Worm (Caenorhabditis elegans) whole organism, midembryonic: ENCODE data around the gene C36C9.12.

ENCODE experiments used
- T22C8.4 ChIP-seq: fragments of 200-800 bp; sonication (Bioruptor generic); IDR thresholded peaks from 2 replicates; pipeline ENCODE4 v1.3.6; 2022; ENCODE audit warnings: missing genetic modification characterization, missing compliant biosample characterization
- cog-1 ChIP-seq: sonication (generic microtip); optimal IDR thresholded peaks from 2 replicates; lab custom pipeline; 2016; ENCODE audit warnings: missing genetic modification characterization, missing compliant biosample characterization
- flt-1 ChIP-seq: fragments of 200-800 bp; sonication (Bioruptor generic); IDR thresholded peaks from 2 replicates; pipeline ENCODE4 v1.3.6; 2022; ENCODE audit warnings: missing genetic modification characterization, missing compliant biosample characterization
- klf-2 ChIP-seq: fragments of 200-800 bp; sonication (Bioruptor generic); conservative IDR thresholded peaks from 2 replicates; pipeline ENCODE4 v1.3.6; 2022; ENCODE audit warnings: missing genetic modification reagents, missing genetic modification characterization, missing compliant biosample characterization
- med-1 ChIP-seq: sonication (generic microtip); optimal IDR thresholded peaks from 2 replicates; lab custom pipeline; 2017; ENCODE audit warnings: missing genetic modification characterization, mild to moderate bottlenecking, missing compliant biosample characterization, antibody characterized with exemption, missing genetic modification reagents; ENCODE audit not compliant: insufficient read depth
- ref-1 ChIP-seq: fragments of 200-800 bp; sonication (Bioruptor generic); conservative IDR thresholded peaks from 2 replicates; pipeline ENCODE4 v1.3.6; 2022; ENCODE audit warnings: missing genetic modification reagents, missing genetic modification characterization, missing compliant biosample characterization
- tab-1 ChIP-seq: fragments of 200-800 bp; sonication (Bioruptor generic); IDR thresholded peaks from 2 replicates; pipeline ENCODE4 v1.3.6; 2022; ENCODE audit warnings: missing genetic modification characterization, missing compliant biosample characterization
- ztf-23 ChIP-seq: fragments of 200-800 bp; sonication (Bioruptor generic); IDR thresholded peaks from 2 replicates; pipeline ENCODE4 v1.3.6; 2022; ENCODE audit warnings: missing genetic modification reagents, missing genetic modification characterization, missing compliant biosample characterization
- ztf-29 ChIP-seq: fragments of 200-800 bp; sonication (Bioruptor generic); IDR thresholded peaks from 2 replicates; pipeline ENCODE4 v1.3.6; 2022; ENCODE audit warnings: missing genetic modification reagents, missing genetic modification characterization, missing compliant biosample characterization

Gene C36C9.12

DNA sequence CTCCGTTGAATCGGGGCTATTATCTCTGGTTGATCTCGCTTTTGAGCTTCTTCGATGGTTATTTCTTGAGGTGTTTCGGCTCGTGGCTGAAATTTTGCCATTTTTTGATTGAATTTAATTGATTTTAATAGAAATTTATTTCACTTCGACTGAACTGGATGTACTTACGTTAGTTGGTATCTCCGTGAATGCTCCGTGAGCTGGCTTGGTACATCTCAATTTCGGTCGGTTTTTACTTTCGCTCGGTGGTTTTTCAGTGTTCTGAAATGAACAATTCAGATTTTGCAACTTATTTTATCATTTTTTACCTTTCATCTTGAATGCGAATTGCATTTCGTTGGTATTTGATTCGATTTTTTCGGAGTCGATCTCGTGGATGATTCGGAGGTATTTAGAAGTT, 25.0 kb downstream of the C36C9.12 start, which contains the start of gene R09H3.2:
Gene R09H3.2 (minus strand): TSS at position 101 of the 400 bp plus-strand sequence.
- TF ChIP-seq med-1 (GFP tag; lab: Kevin White, UChicago) (no peak), ztf-29 (GFP tag; lab: Robert Waterston, UW) (no peak), tab-1 (no peak), ref-1 (GFP tag; lab: Robert Waterston, UW) (no peak), klf-2 (GFP tag; lab: Robert Waterston, UW) (no peak), cog-1 (tag; lab: Kevin White, UChicago) (no peak), flt-1 (GFP tag; lab: Robert Waterston, UW) (no peak), ztf-23 (GFP tag; lab: Robert Waterston, UW) (no peak), T22C8.4 (GFP tag; lab: Robert Waterston, UW) (no peak)

DNA sequence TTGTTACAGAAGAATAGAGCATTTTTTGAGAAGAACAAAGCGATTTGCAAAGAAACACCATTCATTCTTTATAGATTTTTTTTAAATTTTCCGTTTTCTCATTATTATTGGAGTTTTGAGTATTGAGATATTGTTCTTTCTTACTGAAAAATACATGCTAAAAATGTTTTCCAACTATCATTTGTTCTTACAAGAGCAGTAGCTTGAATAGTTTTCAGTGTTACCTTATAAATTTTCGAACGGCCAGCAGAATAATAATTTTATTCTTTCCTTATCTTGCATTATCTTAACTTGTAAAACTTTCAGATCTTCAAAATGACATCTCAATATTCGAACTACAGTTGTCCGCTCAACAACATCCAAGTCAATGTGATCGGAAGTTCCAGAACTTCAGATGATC, 34.7 kb downstream of the C36C9.12 start, which contains the start of gene tbx-32:
Gene tbx-32 (plus strand): TSS at position 301 of the 400 bp plus-strand sequence.
- TF ChIP-seq klf-2 (GFP tag; lab: Robert Waterston, UW) (no peak), ztf-23 (GFP tag; lab: Robert Waterston, UW) (no peak), ref-1 (GFP tag; lab: Robert Waterston, UW) (no peak), flt-1 (GFP tag; lab: Robert Waterston, UW) (no peak), T22C8.4 (GFP tag; lab: Robert Waterston, UW) (no peak), tab-1 (no peak), med-1 (GFP tag; lab: Kevin White, UChicago) (no peak), cog-1 (tag; lab: Kevin White, UChicago) (no peak), ztf-29 (GFP tag; lab: Robert Waterston, UW) (no peak)

DNA sequence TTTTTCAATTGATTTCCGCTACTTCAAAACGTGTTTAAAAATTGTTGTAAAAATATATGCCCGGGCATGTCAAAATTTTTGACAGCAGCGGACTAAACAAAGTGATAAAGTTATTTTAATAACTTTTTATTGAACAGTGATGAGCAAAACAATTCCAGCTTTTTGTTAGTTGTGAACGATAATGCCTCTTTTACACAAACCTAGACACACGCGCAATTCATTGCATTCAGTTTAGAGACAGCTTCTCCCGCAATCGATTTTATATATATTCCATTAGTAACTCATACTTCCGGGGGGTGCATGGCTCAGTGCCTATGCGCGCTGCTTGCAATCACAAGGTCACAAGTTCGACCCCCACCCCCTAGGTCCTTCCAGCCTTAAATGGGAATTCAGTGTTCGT, 35.8 kb downstream of the C36C9.12 start, which contains the start of gene ZK380.6:
Gene ZK380.6 (plus strand): TSS at position 301 of the 400 bp plus-strand sequence.
- no peak for TF ChIP-seq klf-2 (GFP tag; lab: Robert Waterston, UW)
- no peak for TF ChIP-seq cog-1 (tag; lab: Kevin White, UChicago)
- 0 out of 2 replicates have a peak, but pooled peaks have one; percentile 53 for TF ChIP-seq ztf-23 (GFP tag; lab: Robert Waterston, UW)
- TF ChIP-seq med-1 (GFP tag; lab: Kevin White, UChicago): no peak
- 0 out of 2 replicates have a peak, but pooled peaks have one; percentile 26 for TF ChIP-seq ztf-29 (GFP tag; lab: Robert Waterston, UW)
- TF ChIP-seq tab-1: no peak
- TF ChIP-seq T22C8.4 (GFP tag; lab: Robert Waterston, UW): no peak
- no peak for TF ChIP-seq ref-1 (GFP tag; lab: Robert Waterston, UW)
- no peak for TF ChIP-seq flt-1 (GFP tag; lab: Robert Waterston, UW)

DNA sequence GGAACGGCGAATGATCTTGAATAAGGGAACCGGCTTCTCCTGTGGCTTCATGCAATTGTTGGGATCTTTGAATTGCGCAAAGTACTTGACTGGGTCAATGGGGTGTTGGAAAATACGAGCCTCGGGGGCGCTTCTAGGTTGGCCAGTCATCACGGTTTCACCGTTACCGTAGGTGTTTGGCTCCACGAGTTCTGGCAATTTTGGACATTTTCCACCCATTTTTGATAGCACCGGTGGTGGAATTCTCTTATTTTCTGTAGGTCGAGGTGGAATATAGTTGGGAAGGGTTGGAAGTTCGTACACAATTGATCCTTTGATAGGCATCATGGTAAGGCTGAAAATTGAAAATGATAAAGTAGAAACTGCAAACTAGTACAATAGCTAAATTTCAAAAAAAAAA, 38.2 kb downstream of the C36C9.12 start, which contains the start of gene ZK380.4:
Gene ZK380.4 (minus strand): TSS at position 327 of the 400 bp plus-strand sequence.
- TF ChIP-seq ref-1 (GFP tag; lab: Robert Waterston, UW): no peak
- no peak for TF ChIP-seq tab-1
- no peak for TF ChIP-seq cog-1 (tag; lab: Kevin White, UChicago)
- no peak for TF ChIP-seq flt-1 (GFP tag; lab: Robert Waterston, UW)
- TF ChIP-seq klf-2 (GFP tag; lab: Robert Waterston, UW): no peak
- TF ChIP-seq T22C8.4 (GFP tag; lab: Robert Waterston, UW): no peak
- no peak for TF ChIP-seq ztf-23 (GFP tag; lab: Robert Waterston, UW)
- no peak for TF ChIP-seq ztf-29 (GFP tag; lab: Robert Waterston, UW)
- TF ChIP-seq med-1 (GFP tag; lab: Kevin White, UChicago): no peak

DNA sequence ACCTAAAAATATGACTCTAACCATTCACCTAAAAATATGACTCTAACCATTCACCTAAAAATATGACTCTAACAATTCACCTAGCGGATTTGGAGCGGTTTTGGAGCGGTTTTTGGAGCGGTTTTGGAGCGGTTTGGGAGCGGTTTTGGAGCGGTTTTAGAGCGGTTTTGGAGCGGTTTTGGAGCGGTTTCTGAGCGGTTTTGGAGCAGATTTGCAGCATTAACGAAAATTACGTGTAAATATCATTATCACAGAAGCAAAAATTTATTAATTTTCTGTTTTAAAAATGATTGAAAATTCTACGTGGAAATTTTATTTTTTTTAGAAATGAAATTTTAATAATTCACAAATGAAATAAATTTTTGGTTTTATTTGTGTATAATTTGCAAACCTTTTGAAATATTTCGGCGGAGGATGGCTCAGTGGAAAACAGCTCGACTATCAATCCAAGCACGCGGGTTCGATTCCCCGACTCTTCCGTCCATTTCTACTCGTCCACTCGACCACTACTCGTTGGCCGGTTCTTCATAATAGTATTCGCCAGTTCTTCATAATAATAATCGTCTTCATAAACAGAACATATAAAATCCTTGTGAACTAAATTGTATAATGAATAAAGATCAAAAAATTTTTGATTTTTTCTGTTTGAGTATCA, 46.3 kb downstream of the C36C9.12 start:
- TF ChIP-seq T22C8.4 (GFP tag; lab: Robert Waterston, UW) (no peak), ztf-29 (GFP tag; lab: Robert Waterston, UW) (no peak), med-1 (GFP tag; lab: Kevin White, UChicago) (no peak), ztf-23 (GFP tag; lab: Robert Waterston, UW) (no peak), tab-1 (no peak), cog-1 (tag; lab: Kevin White, UChicago) (no peak), ref-1 (GFP tag; lab: Robert Waterston, UW) (no peak), flt-1 (GFP tag; lab: Robert Waterston, UW) (no peak), klf-2 (GFP tag; lab: Robert Waterston, UW) (no peak)
